Fruit fly (Drosophila melanogaster): ENCODE results near the gene CG10096.

- TF ChIP-seq CG8478 (optimal IDR thresholded peaks at IDR 0.05) (no peak), CTCF (optimal IDR thresholded peaks at IDR 0.05) (no peak)
Measured at dm6 chr3R:12429120-12429610, 33.4 kb upstream of the CG10096 start, which contains the start of the genes CG5641 and CG5245.
